Worm (Caenorhabditis elegans): ENCODE data around the gene tag-294.

Gene tag-294

ce11 chrX:5763292-5763691 is at the start of gene tag-294:
tag-294 (minus strand) TSS chrX:5763392.
- TF ChIP-seq med-1 (GFP tag; optimal IDR thresholded peaks at IDR 0.05; ENCODE audit: insufficient read depth) (no peak), klf-2 (GFP tag; conservative IDR thresholded peaks at IDR 0.05) (no peak), ref-1 (GFP tag; conservative IDR thresholded peaks at IDR 0.05) (no peak), cog-1 (tag; optimal IDR thresholded peaks at IDR 0.05) (no peak), ztf-23 (GFP tag; IDR thresholded peaks at IDR 0.05) (no peak), flt-1 (GFP tag; IDR thresholded peaks at IDR 0.05) (no peak), tab-1 (GFP tag; IDR thresholded peaks at IDR 0.05) (no peak), ztf-29 (GFP tag; IDR thresholded peaks at IDR 0.05) (no peak), T22C8.4 (GFP tag; IDR thresholded peaks at IDR 0.05) (no peak)

- TF ChIP-seq flt-1 (GFP tag; IDR thresholded peaks at IDR 0.05) (peak; percentile 85), med-1 (GFP tag; optimal IDR thresholded peaks at IDR 0.05; ENCODE audit: insufficient read depth) (peak; percentile 26), tab-1 (GFP tag; IDR thresholded peaks at IDR 0.05) (0 out of 2 replicates have a peak, but pooled peaks have one; percentile 24), cog-1 (tag; optimal IDR thresholded peaks at IDR 0.05) (peak; percentile 99), ztf-23 (GFP tag; IDR thresholded peaks at IDR 0.05) (peak; percentile 73), klf-2 (GFP tag; conservative IDR thresholded peaks at IDR 0.05) (0 out of 2 replicates have a peak, but pooled peaks have one; percentile 41), T22C8.4 (GFP tag; IDR thresholded peaks at IDR 0.05) (peak; percentile 55; the same call in 1 of the 2 replicates), ztf-29 (GFP tag; IDR thresholded peaks at IDR 0.05) (peak; percentile 12), ref-1 (GFP tag; conservative IDR thresholded peaks at IDR 0.05) (no peak)
These were observed 48.9 kb upstream of the tag-294 start for ce11 chrX:5811997-5812562.

- TF ChIP-seq tab-1 (GFP tag; IDR thresholded peaks at IDR 0.05), result no peak
- TF ChIP-seq cog-1 (tag; optimal IDR thresholded peaks at IDR 0.05), result no peak
- no peak for TF ChIP-seq klf-2 (GFP tag; conservative IDR thresholded peaks at IDR 0.05)
- TF ChIP-seq ztf-23 (GFP tag; IDR thresholded peaks at IDR 0.05), result no peak
- TF ChIP-seq flt-1 (GFP tag; IDR thresholded peaks at IDR 0.05), result no peak
- TF ChIP-seq ref-1 (GFP tag; conservative IDR thresholded peaks at IDR 0.05), result no peak
- TF ChIP-seq ztf-29 (GFP tag; IDR thresholded peaks at IDR 0.05), result no peak
- no peak for TF ChIP-seq med-1 (GFP tag; optimal IDR thresholded peaks at IDR 0.05; ENCODE audit: insufficient read depth)
- TF ChIP-seq T22C8.4 (GFP tag; IDR thresholded peaks at IDR 0.05), result no peak
These were observed 47.5 kb upstream of the tag-294 start for ce11 chrX:5810677-5811076.

- no peak for TF ChIP-seq tab-1 (GFP tag; IDR thresholded peaks at IDR 0.05)
- TF ChIP-seq klf-2 (GFP tag; conservative IDR thresholded peaks at IDR 0.05), result no peak
- no peak for TF ChIP-seq ztf-23 (GFP tag; IDR thresholded peaks at IDR 0.05)
These were observed 42.8 kb upstream of the tag-294 start, which contains the start of gene F13D11.3 for ce11 chrX:5805872-5806472. F13D11.3 (minus strand) TSS chrX:5805922.

ce11 chrX:5803492-5803891 is 40.3 kb upstream of the tag-294 start:
- TF ChIP-seq klf-2 (GFP tag; conservative IDR thresholded peaks at IDR 0.05), result no peak
- TF ChIP-seq med-1 (GFP tag; optimal IDR thresholded peaks at IDR 0.05; ENCODE audit: insufficient read depth), result no peak
- no peak for TF ChIP-seq ztf-29 (GFP tag; IDR thresholded peaks at IDR 0.05)
- no peak for TF ChIP-seq ztf-23 (GFP tag; IDR thresholded peaks at IDR 0.05)
- no peak for TF ChIP-seq ref-1 (GFP tag; conservative IDR thresholded peaks at IDR 0.05)
- no peak for TF ChIP-seq tab-1 (GFP tag; IDR thresholded peaks at IDR 0.05)
- TF ChIP-seq cog-1 (tag; optimal IDR thresholded peaks at IDR 0.05), result no peak
- TF ChIP-seq T22C8.4 (GFP tag; IDR thresholded peaks at IDR 0.05), result no peak
- no peak for TF ChIP-seq flt-1 (GFP tag; IDR thresholded peaks at IDR 0.05)

ce11 chrX:5802582-5802981 is 39.4 kb upstream of the tag-294 start:
- no peak for TF ChIP-seq tab-1 (GFP tag; IDR thresholded peaks at IDR 0.05)
- no peak for TF ChIP-seq T22C8.4 (GFP tag; IDR thresholded peaks at IDR 0.05)
- TF ChIP-seq ztf-23 (GFP tag; IDR thresholded peaks at IDR 0.05), result no peak
- TF ChIP-seq flt-1 (GFP tag; IDR thresholded peaks at IDR 0.05), result no peak
- no peak for TF ChIP-seq ztf-29 (GFP tag; IDR thresholded peaks at IDR 0.05)
- TF ChIP-seq klf-2 (GFP tag; conservative IDR thresholded peaks at IDR 0.05), result no peak

- TF ChIP-seq ztf-23 (GFP tag; IDR thresholded peaks at IDR 0.05), result peak; percentile 93
- TF ChIP-seq ref-1 (GFP tag; conservative IDR thresholded peaks at IDR 0.05), result peak; percentile 71
- peak; percentile 93 for TF ChIP-seq klf-2 (GFP tag; conservative IDR thresholded peaks at IDR 0.05)
- peak; percentile 89 for TF ChIP-seq flt-1 (GFP tag; IDR thresholded peaks at IDR 0.05)
- peak; percentile 88 for TF ChIP-seq tab-1 (GFP tag; IDR thresholded peaks at IDR 0.05)
- peak; percentile 90 for TF ChIP-seq cog-1 (tag; optimal IDR thresholded peaks at IDR 0.05)
- peak; percentile 42 for TF ChIP-seq med-1 (GFP tag; optimal IDR thresholded peaks at IDR 0.05; ENCODE audit: insufficient read depth)
- peak; percentile 66 for TF ChIP-seq T22C8.4 (GFP tag; IDR thresholded peaks at IDR 0.05)
- TF ChIP-seq ztf-29 (GFP tag; IDR thresholded peaks at IDR 0.05), result peak; percentile 77
These were observed 38.0 kb upstream of the tag-294 start for ce11 chrX:5801156-5801592.

- no peak for TF ChIP-seq tab-1 (GFP tag; IDR thresholded peaks at IDR 0.05)
- TF ChIP-seq klf-2 (GFP tag; conservative IDR thresholded peaks at IDR 0.05), result no peak
- no peak for TF ChIP-seq ztf-29 (GFP tag; IDR thresholded peaks at IDR 0.05)
- TF ChIP-seq cog-1 (tag; optimal IDR thresholded peaks at IDR 0.05), result no peak
- no peak for TF ChIP-seq ref-1 (GFP tag; conservative IDR thresholded peaks at IDR 0.05)
- TF ChIP-seq flt-1 (GFP tag; IDR thresholded peaks at IDR 0.05), result no peak
- TF ChIP-seq T22C8.4 (GFP tag; IDR thresholded peaks at IDR 0.05), result no peak
- no peak for TF ChIP-seq med-1 (GFP tag; optimal IDR thresholded peaks at IDR 0.05; ENCODE audit: insufficient read depth)
- no peak for TF ChIP-seq ztf-23 (GFP tag; IDR thresholded peaks at IDR 0.05)
These were observed 36.0 kb upstream of the tag-294 start for ce11 chrX:5799229-5799628.

ce11 chrX:5798690-5799089 is 35.5 kb upstream of the tag-294 start, which contains the start of gene F46G11.4:
F46G11.4 (minus strand) TSS chrX:5798790.
- no peak for TF ChIP-seq klf-2 (GFP tag; conservative IDR thresholded peaks at IDR 0.05)
- TF ChIP-seq flt-1 (GFP tag; IDR thresholded peaks at IDR 0.05), result no peak
- no peak for TF ChIP-seq tab-1 (GFP tag; IDR thresholded peaks at IDR 0.05)
- no peak for TF ChIP-seq T22C8.4 (GFP tag; IDR thresholded peaks at IDR 0.05)
- no peak for TF ChIP-seq ztf-29 (GFP tag; IDR thresholded peaks at IDR 0.05)
- no peak for TF ChIP-seq med-1 (GFP tag; optimal IDR thresholded peaks at IDR 0.05; ENCODE audit: insufficient read depth)
- no peak for TF ChIP-seq ztf-23 (GFP tag; IDR thresholded peaks at IDR 0.05)
- no peak for TF ChIP-seq ref-1 (GFP tag; conservative IDR thresholded peaks at IDR 0.05)
- TF ChIP-seq cog-1 (tag; optimal IDR thresholded peaks at IDR 0.05), result no peak

All from whole organism, midembryonic.